Fruit fly (Drosophila melanogaster) whole organism, embryonic: Measurements from ENCODE around the gene Mms19.

Source experiments
- B-H1 ChIP-seq: fragments of 200-800 bp; sonication (Bioruptor generic); IDR thresholded peaks from 3 replicates; pipeline ENCODE4 v1.3.6; 2022; ENCODE audit warnings: missing biosample characterization, missing genetic modification characterization
- CG14965 ChIP-seq: fragments of 200-800 bp; sonication (Bioruptor generic); optimal IDR thresholded peaks from 2 replicates; lab custom pipeline; 2016; ENCODE audit warnings: missing biosample characterization, missing genetic modification characterization, borderline replicate concordance
- CG1529 ChIP-seq: fragments of 200-800 bp; sonication (Bioruptor generic); optimal IDR thresholded peaks from 3 replicates; lab custom pipeline; 2018; ENCODE audit warnings: missing biosample characterization, missing genetic modification characterization
- CG16863 ChIP-seq: fragments of 200-800 bp; sonication (Bioruptor generic); optimal IDR thresholded peaks from 3 replicates; lab custom pipeline; 2016; ENCODE audit warnings: missing biosample characterization, missing genetic modification characterization
- CG17361 ChIP-seq: fragments of 200-800 bp; sonication (Bioruptor generic); IDR thresholded peaks from 3 replicates; pipeline ENCODE4 v1.3.6; 2022; ENCODE audit warnings: missing biosample characterization, missing genetic modification characterization
- CG31365 ChIP-seq: fragments of 200-800 bp; sonication (Bioruptor generic); optimal IDR thresholded peaks from 2 replicates; lab custom pipeline; 2018; ENCODE audit warnings: missing biosample characterization, mild to moderate bottlenecking, missing genetic modification characterization
- CG3163 ChIP-seq: fragments of 200-800 bp; sonication (Bioruptor generic); optimal IDR thresholded peaks from 3 replicates; lab custom pipeline; 2016; ENCODE audit warnings: missing biosample characterization, missing genetic modification characterization
- CG3407 ChIP-seq: fragments of 200-800 bp; sonication (Bioruptor generic); optimal IDR thresholded peaks from 2 replicates; lab custom pipeline; 2018; ENCODE audit warnings: missing biosample characterization, mild to moderate bottlenecking, missing genetic modification characterization
- CG4707 ChIP-seq: fragments of 200-800 bp; sonication (Bioruptor generic); optimal IDR thresholded peaks from 2 replicates; lab custom pipeline; 2018; ENCODE audit warnings: missing biosample characterization, mild to moderate bottlenecking, missing genetic modification characterization, moderate library complexity
- CG6175 ChIP-seq: fragments of 200-800 bp; sonication (Bioruptor generic); IDR thresholded peaks from 3 replicates; pipeline ENCODE4 v1.3.6; 2022; ENCODE audit warnings: missing biosample characterization, missing genetic modification characterization
- CG6854 ChIP-seq: fragments of 200-800 bp; sonication (Bioruptor generic); optimal IDR thresholded peaks from 3 replicates; lab custom pipeline; 2017; ENCODE audit warnings: missing biosample characterization, mild to moderate bottlenecking, missing genetic modification characterization
- CG7745 ChIP-seq: fragments of 200-800 bp; sonication (Bioruptor generic); optimal IDR thresholded peaks from 2 replicates; lab custom pipeline; 2018; ENCODE audit warnings: missing biosample characterization, mild to moderate bottlenecking, missing genetic modification characterization, moderate library complexity
- CG8478 ChIP-seq: fragments of >200 bp; optimal IDR thresholded peaks from 2 replicates; lab custom pipeline; 2018
- CG8924 ChIP-seq: fragments of 200-800 bp; optimal IDR thresholded peaks from 3 replicates; lab custom pipeline; 2019; ENCODE audit warnings: missing biosample characterization, mild to moderate bottlenecking, missing genetic modification characterization, moderate library complexity
- D ChIP-seq, 2 experiments: fragments of 200-800 bp in 1 of 2; fragments of >200 bp in 1 of 2; sonication (Bioruptor generic) in 1 of 2; optimal IDR thresholded peaks; 2 replicates in 1 of 2; 3 replicates in 1 of 2; lab custom pipeline; 2017; ENCODE audit warnings: mild to moderate bottlenecking in 1 of 2, missing biosample characterization in 1 of 2, missing genetic modification characterization in 1 of 2, missing genetic modification reagents in 1 of 2
- Dip2 ChIP-seq: fragments of 200-800 bp; sonication (Bioruptor generic); IDR thresholded peaks from 2 replicates; pipeline ENCODE4 v1.3.6; 2022; ENCODE audit warnings: missing biosample characterization, missing genetic modification characterization
- ERR ChIP-seq: fragments of 200-800 bp; sonication (Bioruptor generic); optimal IDR thresholded peaks from 2 replicates; lab custom pipeline; 2016; ENCODE audit warnings: missing biosample characterization, missing genetic modification characterization
- Hmx ChIP-seq: fragments of 200-800 bp; sonication (Bioruptor generic); optimal IDR thresholded peaks from 2 replicates; lab custom pipeline; 2016; ENCODE audit warnings: missing biosample characterization, missing genetic modification characterization
- Kr ChIP-seq: fragments of 200-800 bp; sonication (Bioruptor generic); optimal IDR thresholded peaks from 2 replicates; lab custom pipeline; 2017; ENCODE audit warnings: missing biosample characterization, mild to moderate bottlenecking, missing genetic modification characterization
- Lim3 ChIP-seq: fragments of 200-800 bp; sonication (Bioruptor generic); IDR thresholded peaks from 2 replicates; pipeline ENCODE4 v1.3.6; 2022; ENCODE audit warnings: missing biosample characterization, missing genetic modification characterization
- Max ChIP-seq: fragments of 200-800 bp; sonication (Bioruptor generic); optimal IDR thresholded peaks from 2 replicates; lab custom pipeline; 2016; ENCODE audit warnings: missing biosample characterization, mild to moderate bottlenecking, missing genetic modification characterization
- NC2α ChIP-seq: fragments of 200-800 bp; sonication (Bioruptor generic); optimal IDR thresholded peaks from 2 replicates; lab custom pipeline; 2016; ENCODE audit warnings: missing biosample characterization, missing genetic modification characterization
- Oli ChIP-seq: fragments of 200-800 bp; sonication (Bioruptor generic); optimal IDR thresholded peaks from 2 replicates; lab custom pipeline; 2018; ENCODE audit warnings: missing biosample characterization, mild to moderate bottlenecking, missing genetic modification characterization, moderate library complexity
- Side ChIP-seq: fragments of 200-800 bp; sonication (Bioruptor generic); optimal IDR thresholded peaks from 2 replicates; lab custom pipeline; 2016; ENCODE audit warnings: missing biosample characterization, missing genetic modification characterization
- Six4 ChIP-seq: fragments of 200-800 bp; sonication (Bioruptor generic); optimal IDR thresholded peaks from 2 replicates; lab custom pipeline; 2016; ENCODE audit warnings: missing biosample characterization, missing genetic modification characterization
- Sox100B ChIP-seq: fragments of 200-800 bp; sonication (Bioruptor generic); optimal IDR thresholded peaks from 3 replicates; lab custom pipeline; 2018; ENCODE audit warnings: missing biosample characterization, mild to moderate bottlenecking, missing genetic modification characterization
- Tbp ChIP-seq: fragments of >200 bp; optimal IDR thresholded peaks from 2 replicates; lab custom pipeline; 2018; ENCODE audit warnings: missing biosample characterization, missing genetic modification characterization
- ase ChIP-seq: fragments of 200-800 bp; sonication (Bioruptor generic); IDR thresholded peaks from 3 replicates; pipeline ENCODE4 v1.3.6; 2022; ENCODE audit warnings: missing biosample characterization, missing genetic modification characterization
- bigmax ChIP-seq: fragments of 200-800 bp; sonication (Bioruptor generic); optimal IDR thresholded peaks from 2 replicates; lab custom pipeline; 2018; ENCODE audit warnings: missing biosample characterization, mild to moderate bottlenecking, missing genetic modification characterization
- btn ChIP-seq: fragments of 200-800 bp; sonication (Bioruptor generic); optimal IDR thresholded peaks from 2 replicates; lab custom pipeline; 2016; ENCODE audit warnings: missing biosample characterization, missing genetic modification characterization
- dm ChIP-seq: fragments of 200-800 bp; sonication (Bioruptor generic); optimal IDR thresholded peaks from 3 replicates; lab custom pipeline; 2016; ENCODE audit warnings: missing biosample characterization, missing genetic modification characterization
- dysf ChIP-seq: fragments of 200-800 bp; sonication (Bioruptor generic); IDR thresholded peaks from 3 replicates; pipeline ENCODE4 v1.3.6; 2022; ENCODE audit warnings: missing biosample characterization, missing genetic modification characterization
- ewg ChIP-seq: fragments of 200-800 bp; sonication (Bioruptor generic); optimal IDR thresholded peaks from 3 replicates; lab custom pipeline; 2017; ENCODE audit warnings: mild to moderate bottlenecking, missing biosample characterization, missing genetic modification reagents, missing genetic modification characterization
- grau ChIP-seq: fragments of 200-800 bp; optimal IDR thresholded peaks from 3 replicates; lab custom pipeline; 2019; ENCODE audit warnings: missing biosample characterization, mild to moderate bottlenecking, missing genetic modification characterization, moderate library complexity
- gsb ChIP-seq: fragments of 200-800 bp; sonication (Bioruptor generic); IDR thresholded peaks from 2 replicates; pipeline ENCODE4 v1.3.6; 2022; ENCODE audit warnings: missing biosample characterization, missing genetic modification characterization
- insv ChIP-seq, 2 experiments: fragments of 200-800 bp; sonication (Bioruptor generic); optimal IDR thresholded peaks; 3 replicates each; lab custom pipeline; 2016 to 2018; ENCODE audit warnings: missing biosample characterization in 2 of 2, missing genetic modification characterization in 2 of 2
- jing ChIP-seq: fragments of 200-800 bp; sonication (Bioruptor generic); optimal IDR thresholded peaks from 2 replicates; lab custom pipeline; 2018; ENCODE audit warnings: missing biosample characterization, mild to moderate bottlenecking, missing genetic modification characterization
- klu ChIP-seq: fragments of 200-800 bp; sonication (Bioruptor generic); IDR thresholded peaks from 2 replicates; pipeline ENCODE4 v1.3.6; 2022; ENCODE audit warnings: missing biosample characterization, missing genetic modification characterization
- lilli ChIP-seq: fragments of 200-800 bp; sonication (Bioruptor generic); optimal IDR thresholded peaks from 3 replicates; lab custom pipeline; 2016; ENCODE audit warnings: missing biosample characterization, missing genetic modification characterization
- lola ChIP-seq, 3 experiments: fragments of >200 bp in 2 of 3; fragments of 200-800 bp in 1 of 3; sonication (Bioruptor generic) in 1 of 3; optimal IDR thresholded peaks; 2 replicates each; lab custom pipeline; 2017 to 2019; ENCODE audit warnings: missing biosample characterization in 3 of 3, missing genetic modification characterization in 3 of 3, mild to moderate bottlenecking in 1 of 3, moderate library complexity in 1 of 3
- maf-S ChIP-seq: fragments of 200-800 bp; sonication (Bioruptor generic); optimal IDR thresholded peaks from 2 replicates; lab custom pipeline; 2016; ENCODE audit warnings: missing biosample characterization, missing genetic modification characterization
- nmo ChIP-seq: fragments of 200-800 bp; sonication (Bioruptor generic); optimal IDR thresholded peaks from 2 replicates; lab custom pipeline; 2018; ENCODE audit warnings: missing biosample characterization, mild to moderate bottlenecking, missing genetic modification characterization, moderate library complexity
- nom ChIP-seq: fragments of 200-800 bp; sonication (Bioruptor generic); optimal IDR thresholded peaks from 2 replicates; lab custom pipeline; 2017; ENCODE audit warnings: missing biosample characterization, missing genetic modification characterization, mild to moderate bottlenecking, moderate library complexity, missing genetic modification reagents
- peb ChIP-seq: fragments of 200-800 bp; sonication (Bioruptor generic); IDR thresholded peaks from 2 replicates; pipeline ENCODE4 v1.3.6; 2022; ENCODE audit warnings: missing biosample characterization, missing genetic modification characterization
- psq ChIP-seq: fragments of 200-800 bp; sonication (Bioruptor generic); optimal IDR thresholded peaks from 2 replicates; lab custom pipeline; 2017; ENCODE audit warnings: missing biosample characterization, missing genetic modification characterization
- seq ChIP-seq: fragments of 200-800 bp; sonication (Bioruptor generic); IDR thresholded peaks from 2 replicates; pipeline ENCODE4 v1.3.6; 2022; ENCODE audit warnings: missing biosample characterization, missing genetic modification characterization
- ssp ChIP-seq: fragments of 200-800 bp; sonication (Bioruptor generic); IDR thresholded peaks from 2 replicates; pipeline ENCODE4 v1.3.6; 2022; ENCODE audit warnings: missing biosample characterization, missing genetic modification characterization
- tio ChIP-seq: fragments of 200-800 bp; sonication (Bioruptor generic); optimal IDR thresholded peaks from 2 replicates; lab custom pipeline; 2017; ENCODE audit warnings: missing biosample characterization, missing genetic modification characterization, inconsistent platforms
- vfl ChIP-seq: fragments of 200-800 bp; sonication (Bioruptor generic); optimal IDR thresholded peaks from 2 replicates; lab custom pipeline; 2016; ENCODE audit warnings: missing biosample characterization, missing genetic modification characterization
- wek ChIP-seq: fragments of 200-800 bp; sonication (Bioruptor generic); optimal IDR thresholded peaks from 3 replicates; lab custom pipeline; 2018; ENCODE audit warnings: missing biosample characterization, mild to moderate bottlenecking, missing genetic modification characterization, moderate library complexity

Gene Mms19

dm6 chr3R:5283360-5283963 is 51.1 kb downstream of the Mms19 start (continued):
- TF ChIP-seq Kr (GFP tag; lab: Kevin White, UChicago): no peak
- no peak for TF ChIP-seq Tbp (GFP tag; lab: Kevin White, UChicago)
- TF ChIP-seq CG3163 (GFP tag; lab: Kevin White, UChicago): peak; percentile 85
- no peak for TF ChIP-seq CG8478 (lab: Kevin White, UChicago)
- TF ChIP-seq btn (GFP tag; lab: Kevin White, UChicago): peak; percentile 77
- peak; percentile 89 for TF ChIP-seq CG6175 (GFP tag; lab: Robert Waterston, UW)
- peak; percentile 75 for TF ChIP-seq klu (GFP tag; lab: Robert Waterston, UW)
- TF ChIP-seq dm (GFP tag; lab: Kevin White, UChicago): peak; percentile 78
- peak; percentile 57 for TF ChIP-seq B-H1 (GFP tag; lab: Robert Waterston, UW)
- TF ChIP-seq CG31365 (tag; lab: Kevin White, UChicago): peak; percentile 73
- peak; percentile 78 for TF ChIP-seq vfl (GFP tag; lab: Kevin White, UChicago)
- peak; percentile 77 for TF ChIP-seq CG4707 (GFP tag; lab: Kevin White, UChicago)
- TF ChIP-seq bigmax (GFP tag; lab: Kevin White, UChicago): no peak
- peak; percentile 44; the same call in 1 of the 2 replicates for TF ChIP-seq peb (GFP tag; lab: Robert Waterston, UW)
- peak; percentile 83 for TF ChIP-seq CG3407 (GFP tag; lab: Kevin White, UChicago)
- peak; percentile 90 for TF ChIP-seq Max (GFP tag; lab: Kevin White, UChicago)
- TF ChIP-seq D (optimal IDR thresholded peaks at IDR 0.05; lab: Kevin White, UChicago): no peak
- TF ChIP-seq D (GFP tag; optimal IDR thresholded peaks at IDR 0.05; lab: Kevin White, UChicago): peak; percentile 92
- peak; percentile 95 for TF ChIP-seq CG17361 (GFP tag; lab: Robert Waterston, UW)
- TF ChIP-seq CG8924 (tag; lab: Kevin White, UChicago): peak; percentile 95
- peak; percentile 91 for TF ChIP-seq CG6854 (GFP tag; lab: Kevin White, UChicago)
- peak; percentile 94 for TF ChIP-seq Sox100B
- TF ChIP-seq gsb (GFP tag; lab: Robert Waterston, UW): peak; percentile 83
- peak; percentile 7 to 66 for TF ChIP-seq insv (GFP tag; optimal IDR thresholded peaks at IDR 0.05; lab: Kevin White, UChicago)
- peak; percentile 78 for TF ChIP-seq ewg
- peak; percentile 95 for TF ChIP-seq lilli (GFP tag; lab: Kevin White, UChicago)
- TF ChIP-seq CG16863 (GFP tag; lab: Kevin White, UChicago): peak; percentile 89
- peak; percentile 70 for TF ChIP-seq ase (GFP tag; lab: Robert Waterston, UW)
- TF ChIP-seq NC2α: peak; percentile 78
- peak; percentile 70 for TF ChIP-seq jing (GFP tag; lab: Kevin White, UChicago)
- TF ChIP-seq Lim3: no peak
- TF ChIP-seq psq (GFP tag; lab: Kevin White, UChicago): peak; percentile 34
- peak; percentile 92 for TF ChIP-seq nmo (GFP tag; lab: Kevin White, UChicago)
- no peak for TF ChIP-seq CG7745
- TF ChIP-seq seq (GFP tag; lab: Robert Waterston, UW): peak; percentile 91
- peak; percentile 91 for TF ChIP-seq Oli (tag; lab: Kevin White, UChicago)
- TF ChIP-seq ssp (GFP tag; lab: Robert Waterston, UW): peak; percentile 69
- TF ChIP-seq maf-S (GFP tag; lab: Kevin White, UChicago): peak; percentile 75
- TF ChIP-seq dysf (GFP tag; lab: Robert Waterston, UW): peak; percentile 92
- peak; percentile 84 for TF ChIP-seq tio
- peak; percentile 68 for TF ChIP-seq wek
- TF ChIP-seq ERR (GFP tag; lab: Kevin White, UChicago): peak; percentile 88
- TF ChIP-seq grau (tag; lab: Kevin White, UChicago): peak; percentile 92
- peak; percentile 69 for TF ChIP-seq CG14965
- peak; percentile 92 for TF ChIP-seq Side (GFP tag; lab: Kevin White, UChicago)
- TF ChIP-seq lola (GFP tag; optimal IDR thresholded peaks at IDR 0.05; lab: Kevin White, UChicago): peak in 1 of 3 experiments; percentile 76
- peak; percentile 63 for TF ChIP-seq nom
- TF ChIP-seq CG1529 (GFP tag; lab: Kevin White, UChicago): peak; percentile 80
- peak; percentile 73 for TF ChIP-seq Hmx (GFP tag; lab: Kevin White, UChicago)
- TF ChIP-seq Six4 (GFP tag; lab: Kevin White, UChicago): peak; percentile 87
- no peak for TF ChIP-seq Dip2 (GFP tag; lab: Robert Waterston, UW)
